Worm (Caenorhabditis elegans) whole organism, L4 larva: Measurements from ENCODE around the gene ints-6.

ENCODE experiments used
- ama-1 ChIP-seq: fragments of 150-350 bp; optimal IDR thresholded peaks from 2 replicates; lab custom pipeline; 2014; ENCODE audit warnings: inconsistent platforms, mixed read lengths
- ceh-44 ChIP-seq: fragments of 200-800 bp; sonication (Bioruptor generic); IDR thresholded peaks from 2 replicates; pipeline ENCODE4 v1.3.6; 2022; ENCODE audit warnings: missing genetic modification reagents, missing genetic modification characterization, missing compliant biosample characterization
- ceh-82 ChIP-seq: sonication (generic microtip); optimal IDR thresholded peaks from 2 replicates; lab custom pipeline; 2017; ENCODE audit warnings: missing biosample characterization, missing genetic modification characterization
- dmd-8 ChIP-seq: fragments of 200-800 bp; sonication (Bioruptor generic); IDR thresholded peaks from 2 replicates; pipeline ENCODE4 v1.3.6; 2022; ENCODE audit warnings: missing genetic modification characterization, missing compliant biosample characterization
- fos-1 ChIP-seq: fragments of 150-350 bp; optimal IDR thresholded peaks from 2 replicates; lab custom pipeline; 2014; ENCODE audit warnings: missing biosample characterization, missing genetic modification characterization
- nhr-11 ChIP-seq: fragments of 150-350 bp; optimal IDR thresholded peaks from 2 replicates; lab custom pipeline; 2014; ENCODE audit warnings: missing biosample characterization, missing genetic modification characterization
- nhr-237 ChIP-seq: sonication (generic microtip); optimal IDR thresholded peaks from 2 replicates; lab custom pipeline; 2017; ENCODE audit warnings: missing biosample characterization, missing genetic modification characterization
- nhr-28 ChIP-seq: fragments of 150-350 bp; optimal IDR thresholded peaks from 2 replicates; lab custom pipeline; 2014; ENCODE audit warnings: missing biosample characterization, missing genetic modification characterization
- nhr-76 ChIP-seq: fragments of 150-350 bp; optimal IDR thresholded peaks from 2 replicates; lab custom pipeline; 2014; ENCODE audit warnings: missing biosample characterization, missing genetic modification characterization
- pqm-1 ChIP-seq: sonication (generic microtip); optimal IDR thresholded peaks from 2 replicates; lab custom pipeline; 2017; ENCODE audit warnings: missing biosample characterization, missing genetic modification characterization
- zfp-3 ChIP-seq: fragments of 200-800 bp; sonication (Bioruptor generic); conservative IDR thresholded peaks from 2 replicates; pipeline ENCODE4 v1.3.6; 2022; ENCODE audit warnings: missing genetic modification reagents, missing genetic modification characterization, missing compliant biosample characterization

DNA sequence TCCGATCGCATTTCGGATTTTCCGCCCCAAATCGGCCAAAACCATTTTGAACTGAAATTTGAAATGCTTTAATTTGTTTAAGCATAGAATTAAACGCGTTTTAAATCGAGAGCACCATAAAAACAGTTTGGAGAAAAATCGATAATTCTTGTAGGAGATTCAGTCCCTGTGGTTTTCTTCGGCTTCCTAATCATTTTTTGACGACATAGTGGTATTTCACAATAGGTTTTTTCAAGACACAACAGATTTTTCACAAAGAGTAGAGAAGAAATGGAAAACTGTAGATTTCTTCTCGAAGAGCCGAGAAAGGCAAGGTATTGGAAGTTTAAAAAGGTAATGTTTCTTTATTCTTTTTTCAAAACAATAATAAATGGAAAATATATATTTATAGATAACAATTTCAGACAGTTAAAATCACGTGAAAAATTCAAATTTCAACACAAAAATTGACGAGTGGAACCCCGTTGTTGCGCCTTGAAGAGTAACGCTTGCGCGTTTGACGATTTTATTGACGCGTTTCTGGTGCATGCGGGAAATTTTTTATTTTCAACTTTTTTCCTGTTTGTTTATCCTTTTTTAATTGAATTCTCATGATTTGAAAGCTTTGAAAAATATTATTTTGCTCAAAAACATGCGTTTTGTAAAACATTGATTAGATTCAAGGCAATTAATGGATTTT lies 52.2 kb downstream of the ints-6 start, which contains the start of gene F21D5.7:
- TF ChIP-seq dmd-8 (GFP tag; lab: Robert Waterston, UW) (no peak), nhr-11 (peak; percentile 12), nhr-76 (no peak), fos-1 (tag; lab: Kevin White, UChicago) (no peak), ceh-82 (tag; lab: Kevin White, UChicago) (no peak), pqm-1 (tag; lab: Kevin White, UChicago) (no peak), ceh-44 (GFP tag; lab: Robert Waterston, UW) (no peak), zfp-3 (GFP tag; lab: Robert Waterston, UW) (peak; percentile 35; the same call in 1 of the 2 replicates), ama-1 (lab: Kevin White, UChicago) (no peak), nhr-28 (tag; lab: Kevin White, UChicago) (peak; percentile 56), nhr-237 (tag; lab: Kevin White, UChicago) (no peak)
